In the genomic region with DNA sequence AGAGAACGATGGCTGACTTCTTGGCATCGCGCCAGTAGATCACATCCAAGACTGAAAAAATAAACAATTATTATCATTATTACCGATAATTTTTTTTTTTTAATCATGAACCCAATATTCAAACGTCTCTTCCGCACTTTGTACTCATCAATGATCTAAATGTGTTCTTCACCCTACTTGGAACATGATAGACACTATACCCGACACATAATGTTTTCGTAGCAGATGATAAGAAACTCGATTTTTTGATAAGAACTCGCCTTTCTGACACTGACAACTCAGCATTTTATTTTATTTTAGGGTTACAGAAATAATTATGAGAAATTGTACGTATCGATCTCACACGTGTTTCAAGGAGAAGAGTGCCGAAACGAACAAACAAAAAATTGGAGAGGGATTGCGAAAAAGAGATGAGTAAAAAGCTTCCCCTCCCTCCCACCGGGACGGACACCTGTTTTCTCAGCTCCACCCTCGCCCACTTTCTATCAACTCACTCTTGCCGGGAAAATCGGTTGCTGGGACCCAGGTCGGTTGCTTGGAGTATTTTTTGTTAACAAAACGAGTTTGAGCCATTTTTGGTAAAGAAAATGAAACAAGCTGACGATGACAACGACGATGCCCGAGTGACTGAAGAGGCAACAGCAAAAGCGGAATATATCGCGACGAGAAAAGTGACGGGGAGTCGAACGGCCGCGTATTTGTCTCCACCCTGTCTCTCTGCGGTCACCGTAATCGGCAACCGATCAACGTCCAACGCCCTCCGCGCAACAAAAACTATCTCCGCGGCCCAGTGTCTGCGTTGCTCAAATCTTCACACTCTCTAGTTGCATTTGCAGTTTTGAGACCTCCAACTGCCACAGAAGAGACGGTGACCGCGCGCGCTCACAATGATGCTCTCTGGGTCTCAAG, we compare ENCODE assay signal across 1 worm cellular context.
TF ChIP-seq lines count a peak whose summit lies in the region.

No protein-coding gene starts in this region.

TF ChIP-seq in whole organism, L4 larva, 104 proteins besides CTCF, POLR2A, EP300 and RAD21 (continued from another document):
- peak; percentile 54 for TF ChIP-seq T20F7.1 (GFP tag; optimal IDR thresholded peaks at IDR 0.05; lab: Kevin White, UChicago)
- TF ChIP-seq set-16 (GFP tag; IDR thresholded peaks at IDR 0.05; lab: Robert Waterston, UW): peak; percentile 52
- TF ChIP-seq rbr-2 (tag; optimal IDR thresholded peaks at IDR 0.05; lab: Kevin White, UChicago): peak; percentile 12
- TF ChIP-seq hlh-11 (tag; optimal IDR thresholded peaks at IDR 0.05; lab: Kevin White, UChicago): peak; percentile 72
- 0 out of 2 replicates have a peak, but pooled peaks have one; percentile 33 for TF ChIP-seq php-3 (GFP tag; IDR thresholded peaks at IDR 0.05; lab: Robert Waterston, UW)
- peak; percentile 96 for TF ChIP-seq nhr-28 (tag; optimal IDR thresholded peaks at IDR 0.05; lab: Kevin White, UChicago)
- peak; percentile 51 for TF ChIP-seq nhr-6 (tag; optimal IDR thresholded peaks at IDR 0.05; lab: Kevin White, UChicago)
- TF ChIP-seq lin-38 (GFP tag; IDR thresholded peaks at IDR 0.05; lab: Robert Waterston, UW): 0 out of 2 replicates have a peak, but pooled peaks have one; percentile 6
- peak; percentile 26 for TF ChIP-seq sdz-12 (GFP tag; optimal IDR thresholded peaks at IDR 0.05; lab: Kevin White, UChicago)
- TF ChIP-seq lin-13 (GFP tag; optimal IDR thresholded peaks at IDR 0.05; lab: Kevin White, UChicago): no peak
- TF ChIP-seq snpc-1.2 (GFP tag; IDR thresholded peaks at IDR 0.05; lab: Robert Waterston, UW): peak; percentile 44; the same call in 1 of the 2 replicates
- no peak for TF ChIP-seq ctbp-1 (GFP tag; IDR thresholded peaks at IDR 0.05; lab: Robert Waterston, UW)
- TF ChIP-seq mdt-29 (GFP tag; IDR thresholded peaks at IDR 0.05; lab: Robert Waterston, UW): 0 out of 2 replicates have a peak, but pooled peaks have one; percentile 34
- 0 out of 2 replicates have a peak, but pooled peaks have one; percentile 38 for TF ChIP-seq tra-1 (GFP tag; IDR thresholded peaks at IDR 0.05; lab: Robert Waterston, UW)
- peak; percentile 36 for TF ChIP-seq mep-1 (tag; optimal IDR thresholded peaks at IDR 0.05; lab: Kevin White, UChicago)
- TF ChIP-seq mes-2 (tag; optimal IDR thresholded peaks at IDR 0.05; lab: Kevin White, UChicago; ENCODE audit: poor library complexity, severe bottlenecking): peak; percentile 48
- peak; percentile 9 for TF ChIP-seq nhr-25 (tag; optimal IDR thresholded peaks at IDR 0.05; lab: Kevin White, UChicago; ENCODE audit: borderline replicate concordance, insufficient read depth)
- TF ChIP-seq attf-4 (tag; optimal IDR thresholded peaks at IDR 0.05; lab: Kevin White, UChicago): no peak
